Worm (Caenorhabditis elegans) whole organism, L4 larva: ENCODE data around the gene gtf-2F2.
A peak's percentile ranks its signal among the peaks of the same experiment; 100 is the strongest.

ENCODE experiments used
- F44E2.7 ChIP-seq: fragments of 200-800 bp; sonication (Bioruptor generic); IDR thresholded peaks from 2 replicates; pipeline ENCODE4 v2.1.2; 2022; ENCODE audit warnings: missing genetic modification characterization, missing compliant biosample characterization
- F49E8.2 ChIP-seq: sonication (generic microtip); optimal IDR thresholded peaks from 2 replicates; lab custom pipeline; 2016; ENCODE audit warnings: missing compliant biosample characterization, mild to moderate bottlenecking, missing genetic modification characterization, borderline replicate concordance
- R02D3.7 ChIP-seq: fragments of 150-350 bp; sonication (generic microtip); optimal IDR thresholded peaks from 3 replicates; lab custom pipeline; 2014; ENCODE audit warnings: missing biosample characterization, missing genetic modification characterization
- T20F7.1 ChIP-seq: fragments of 200-800 bp; sonication (Bioruptor generic); optimal IDR thresholded peaks from 2 replicates; lab custom pipeline; 2018; ENCODE audit warnings: mild to moderate bottlenecking, missing genetic modification characterization, missing compliant biosample characterization
- T26A8.4 ChIP-seq: fragments of 200-800 bp; sonication (Bioruptor generic); IDR thresholded peaks from 2 replicates; pipeline ENCODE4 v1.3.6; 2022; ENCODE audit warnings: missing genetic modification characterization, missing compliant biosample characterization
- Y105C5A.15 ChIP-seq: fragments of 200-800 bp; sonication (Bioruptor generic); IDR thresholded peaks from 2 replicates; pipeline ENCODE4 v1.3.6; 2022; ENCODE audit warnings: missing genetic modification characterization, missing compliant biosample characterization
- Y48G9A.11 ChIP-seq: fragments of 200-800 bp; sonication (Bioruptor generic); IDR thresholded peaks from 2 replicates; pipeline ENCODE4 v1.3.6; 2022; ENCODE audit warnings: missing genetic modification reagents, missing genetic modification characterization, missing compliant biosample characterization
- Y5F2A.4 ChIP-seq: fragments of 200-800 bp; sonication (Bioruptor generic); optimal IDR thresholded peaks from 2 replicates; lab custom pipeline; 2018; ENCODE audit warnings: mild to moderate bottlenecking, missing genetic modification characterization, missing compliant biosample characterization
- aha-1 ChIP-seq: fragments of 150-350 bp; peaks from one replicate; lab custom pipeline; 2014; ENCODE audit warnings: missing biosample characterization, missing genetic modification characterization
- arid-1 ChIP-seq: fragments of 200-800 bp; sonication (Bioruptor generic); conservative IDR thresholded peaks from 2 replicates; pipeline ENCODE4 v1.3.6; 2022; ENCODE audit warnings: missing genetic modification reagents, missing genetic modification characterization, missing compliant biosample characterization
- ceh-28 ChIP-seq: fragments of 150-350 bp; optimal IDR thresholded peaks from 2 replicates; lab custom pipeline; 2014; ENCODE audit warnings: missing biosample characterization, missing genetic modification reagents, missing genetic modification characterization
- ceh-82 ChIP-seq: sonication (generic microtip); optimal IDR thresholded peaks from 2 replicates; lab custom pipeline; 2017; ENCODE audit warnings: missing biosample characterization, missing genetic modification characterization
- ces-1 ChIP-seq: fragments of 150-350 bp; sonication (generic microtip); optimal IDR thresholded peaks from 4 replicates; lab custom pipeline; 2014; ENCODE audit warnings: missing biosample characterization, missing genetic modification reagents, missing genetic modification characterization
- ctbp-1 ChIP-seq: fragments of 200-800 bp; sonication (Bioruptor generic); IDR thresholded peaks from 2 replicates; pipeline ENCODE4 v1.3.6; 2022; ENCODE audit warnings: missing genetic modification reagents, missing genetic modification characterization, missing compliant biosample characterization
- daf-12 ChIP-seq: fragments of 150-350 bp; optimal IDR thresholded peaks from 2 replicates; lab custom pipeline; 2014; ENCODE audit warnings: missing biosample characterization, missing genetic modification reagents, missing genetic modification characterization
- daf-16 ChIP-seq, 3 experiments: sonication (generic microtip); optimal IDR thresholded peaks; 2 replicates each; lab custom pipeline; 2016 to 2017; ENCODE audit warnings: missing genetic modification characterization in 3 of 3, missing genetic modification reagents in 3 of 3, mild to moderate bottlenecking in 2 of 3, missing compliant biosample characterization in 2 of 3, missing biosample characterization in 1 of 3, moderate library complexity in 1 of 3
- daf-19 ChIP-seq: fragments of 200-800 bp; sonication (Bioruptor generic); conservative IDR thresholded peaks from 2 replicates; pipeline ENCODE4 v1.3.6; 2022; ENCODE audit warnings: missing genetic modification characterization, missing compliant biosample characterization
- dmd-6 ChIP-seq: fragments of 200-800 bp; sonication (Bioruptor generic); IDR thresholded peaks from 2 replicates; pipeline ENCODE4 v1.3.6; 2022; ENCODE audit warnings: missing genetic modification reagents, missing genetic modification characterization, missing compliant biosample characterization
- dmd-9 ChIP-seq: fragments of 200-800 bp; sonication (Bioruptor generic); IDR thresholded peaks from 2 replicates; pipeline ENCODE4 v1.3.6; 2022; ENCODE audit warnings: missing genetic modification reagents, missing genetic modification characterization, missing compliant biosample characterization
- dpl-1 ChIP-seq: fragments of 150-350 bp; optimal IDR thresholded peaks from 2 replicates; lab custom pipeline; 2014; ENCODE audit warnings: missing biosample characterization, missing genetic modification reagents, missing genetic modification characterization
- dve-1 ChIP-seq: sonication (generic microtip); optimal IDR thresholded peaks from 2 replicates; lab custom pipeline; 2017; ENCODE audit warnings: antibody characterized with exemption, mild to moderate bottlenecking, missing genetic modification characterization, missing compliant biosample characterization; ENCODE audit not compliant: insufficient read depth
- egl-43 ChIP-seq: fragments of 200-800 bp; sonication (Bioruptor generic); IDR thresholded peaks from 2 replicates; pipeline ENCODE4 v1.3.6; 2022; ENCODE audit warnings: missing genetic modification reagents, missing genetic modification characterization, missing compliant biosample characterization
- gei-8 ChIP-seq: fragments of 200-800 bp; sonication (Bioruptor generic); optimal IDR thresholded peaks from 2 replicates; lab custom pipeline; 2018; ENCODE audit warnings: mild to moderate bottlenecking, missing genetic modification characterization, missing compliant biosample characterization
- hif-1 ChIP-seq, 2 experiments: sonication (generic microtip); optimal IDR thresholded peaks; 2 replicates each; lab custom pipeline; 2016 to 2017; ENCODE audit warnings: missing compliant biosample characterization in 2 of 2, missing genetic modification characterization in 2 of 2, missing genetic modification reagents in 2 of 2, missing genotype in 2 of 2, mild to moderate bottlenecking in 1 of 2
- hmg-1.1 ChIP-seq: fragments of 200-800 bp; sonication (Bioruptor generic); IDR thresholded peaks from 2 replicates; pipeline ENCODE4 v1.3.6; 2022; ENCODE audit warnings: missing genetic modification reagents, missing genetic modification characterization, missing compliant biosample characterization
- jun-1 ChIP-seq: fragments of 150-350 bp; optimal IDR thresholded peaks from 2 replicates; lab custom pipeline; 2014; ENCODE audit warnings: missing biosample characterization, missing genetic modification reagents, missing genetic modification characterization
- lim-7 ChIP-seq: fragments of 200-800 bp; sonication (Bioruptor generic); IDR thresholded peaks from 2 replicates; pipeline ENCODE4 v1.3.6; 2022; ENCODE audit warnings: missing genetic modification characterization, missing compliant biosample characterization
- lin-1 ChIP-seq: fragments of 200-800 bp; sonication (Bioruptor generic); IDR thresholded peaks from 2 replicates; pipeline ENCODE4 v1.3.6; 2022; ENCODE audit warnings: missing genetic modification reagents, missing genetic modification characterization, missing compliant biosample characterization
- lin-29 ChIP-seq: fragments of 200-800 bp; sonication (Bioruptor generic); IDR thresholded peaks from 2 replicates; pipeline ENCODE4 v1.3.6; 2022; ENCODE audit warnings: missing genetic modification reagents, missing genetic modification characterization, missing compliant biosample characterization
- lin-38 ChIP-seq: fragments of 200-800 bp; sonication (Bioruptor generic); IDR thresholded peaks from 2 replicates; pipeline ENCODE4 v1.3.6; 2022; ENCODE audit warnings: missing genetic modification reagents, missing genetic modification characterization, missing compliant biosample characterization
- lsy-2 ChIP-seq, 2 experiments: fragments of 150-350 bp in 1 of 2; sonication (generic microtip) in 1 of 2; optimal IDR thresholded peaks; 2 replicates each; lab custom pipeline; 2014 to 2017; ENCODE audit warnings: missing biosample characterization in 2 of 2, missing genetic modification characterization in 2 of 2
- madf-9 ChIP-seq: fragments of 200-800 bp; sonication (Bioruptor generic); conservative IDR thresholded peaks from 2 replicates; pipeline ENCODE4 v1.3.6; 2022; ENCODE audit warnings: missing genetic modification reagents, missing genetic modification characterization, missing compliant biosample characterization
- mdl-1 ChIP-seq, 2 experiments: fragments of 150-350 bp in 1 of 2; sonication (generic microtip) in 1 of 2; optimal IDR thresholded peaks; 2 replicates each; lab custom pipeline; 2014 to 2017; ENCODE audit warnings: missing biosample characterization in 2 of 2, missing genetic modification characterization in 2 of 2
- mep-1 ChIP-seq: fragments of 150-350 bp; sonication (generic microtip); optimal IDR thresholded peaks from 3 replicates; lab custom pipeline; 2014; ENCODE audit warnings: missing biosample characterization, missing genetic modification characterization
- nhr-111 ChIP-seq: fragments of 200-800 bp; sonication (Bioruptor generic); optimal IDR thresholded peaks from 2 replicates; lab custom pipeline; 2018; ENCODE audit warnings: mild to moderate bottlenecking, missing genetic modification characterization, missing compliant biosample characterization
- nhr-28 ChIP-seq: fragments of 150-350 bp; optimal IDR thresholded peaks from 2 replicates; lab custom pipeline; 2014; ENCODE audit warnings: missing biosample characterization, missing genetic modification characterization
- nhr-76 ChIP-seq: fragments of 150-350 bp; optimal IDR thresholded peaks from 2 replicates; lab custom pipeline; 2014; ENCODE audit warnings: missing biosample characterization, missing genetic modification characterization
- nhr-77 ChIP-seq: fragments of 150-350 bp; optimal IDR thresholded peaks from 2 replicates; lab custom pipeline; 2014; ENCODE audit warnings: missing biosample characterization, missing genetic modification characterization
- pqm-1 ChIP-seq: sonication (generic microtip); optimal IDR thresholded peaks from 2 replicates; lab custom pipeline; 2017; ENCODE audit warnings: missing biosample characterization, missing genetic modification characterization
- sdz-12 ChIP-seq: fragments of 200-800 bp; sonication (Bioruptor generic); optimal IDR thresholded peaks from 2 replicates; lab custom pipeline; 2018; ENCODE audit warnings: mild to moderate bottlenecking, missing genetic modification characterization, missing compliant biosample characterization
- spr-3 ChIP-seq: fragments of 200-800 bp; sonication (Bioruptor generic); optimal IDR thresholded peaks from 2 replicates; lab custom pipeline; 2018; ENCODE audit warnings: mild to moderate bottlenecking, missing genetic modification characterization, missing compliant biosample characterization
- unc-130 ChIP-seq: sonication (generic microtip); optimal IDR thresholded peaks from 2 replicates; lab custom pipeline; 2016; ENCODE audit warnings: missing genetic modification reagents, missing genetic modification characterization, missing compliant biosample characterization
- zfp-3 ChIP-seq: fragments of 200-800 bp; sonication (Bioruptor generic); conservative IDR thresholded peaks from 2 replicates; pipeline ENCODE4 v1.3.6; 2022; ENCODE audit warnings: missing genetic modification reagents, missing genetic modification characterization, missing compliant biosample characterization
- zip-11 ChIP-seq: fragments of 200-800 bp; sonication (Bioruptor generic); IDR thresholded peaks from 2 replicates; pipeline ENCODE4 v1.3.6; 2022; ENCODE audit warnings: missing genetic modification characterization, missing compliant biosample characterization
- ztf-7 ChIP-seq: fragments of 150-350 bp; optimal IDR thresholded peaks from 2 replicates; lab custom pipeline; 2014; ENCODE audit warnings: missing biosample characterization, missing genetic modification characterization

gtf-2F2 gene

DNA sequence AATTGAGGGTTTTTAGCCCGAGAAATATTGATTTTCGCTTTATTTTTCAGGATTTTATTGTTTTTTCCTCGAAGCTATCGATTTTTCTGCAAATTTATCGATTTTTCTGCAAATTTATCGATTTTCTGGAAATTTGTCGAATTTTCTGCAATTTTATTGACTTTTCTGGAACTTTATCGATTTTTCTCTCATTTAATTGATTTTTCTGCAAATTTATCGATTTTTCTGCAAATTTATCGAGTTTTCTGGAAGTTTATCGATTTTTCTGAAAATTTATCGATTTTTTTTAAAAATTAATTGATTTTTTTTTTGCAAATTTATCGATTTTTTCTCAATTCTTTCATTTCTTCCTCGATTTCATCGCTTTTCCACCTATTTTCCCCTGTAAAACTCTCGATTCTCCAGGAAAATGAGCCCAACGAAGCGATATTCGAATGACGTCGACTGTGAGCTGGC, at the start of gene gtf-2F2:
TSS of gene gtf-2F2 (plus strand) at position 406 of the 456 bp plus-strand sequence.
- TF ChIP-seq ceh-28 (tag; lab: Kevin White, UChicago) (peak; percentile 91), unc-130 (GFP tag; lab: Kevin White, UChicago) (no peak), F49E8.2 (tag; lab: Kevin White, UChicago) (no peak), aha-1 (tag; lab: Kevin White, UChicago) (peak; percentile 79), daf-12 (tag; lab: Kevin White, UChicago) (no peak)

DNA sequence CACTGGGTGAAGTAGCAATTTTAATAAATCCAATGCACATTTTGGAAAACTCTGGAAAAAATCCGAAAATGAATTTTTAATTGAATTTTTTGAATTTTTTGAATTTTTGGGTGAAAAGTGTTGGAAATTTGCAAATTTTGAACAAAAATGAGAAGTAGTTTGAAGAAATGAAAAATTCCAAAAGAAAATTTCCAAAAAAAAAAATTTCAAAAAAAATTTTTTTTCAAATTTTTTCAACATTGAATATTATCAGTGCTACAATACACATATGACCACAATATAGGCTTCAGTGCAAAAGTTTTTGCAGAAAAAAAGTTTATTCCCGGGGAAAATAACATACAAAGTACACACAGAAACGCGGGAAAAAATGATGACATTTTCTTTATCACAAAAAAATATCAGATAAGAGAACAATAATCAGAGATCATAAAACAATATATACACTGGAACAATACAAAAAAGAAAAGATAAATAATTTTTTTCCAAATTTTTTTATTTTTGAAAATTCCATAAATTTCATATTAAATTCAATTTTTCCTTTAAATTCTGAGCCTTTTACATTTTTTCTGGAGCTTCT, 36.4 kb upstream of the gtf-2F2 start, which contains the start of gene hrg-10:
TSS of gene hrg-10 (minus strand) at position 51 of the 577 bp plus-strand sequence.
- TF ChIP-seq Y5F2A.4 (GFP tag; lab: Kevin White, UChicago) (no peak), nhr-28 (tag; lab: Kevin White, UChicago) (peak; percentile 41), R02D3.7 (tag; lab: Kevin White, UChicago) (no peak), nhr-77 (tag; lab: Kevin White, UChicago) (peak; percentile 3), lsy-2 (tag; optimal IDR thresholded peaks at IDR 0.05; lab: Kevin White, UChicago) (no peak), dmd-6 (peak; percentile 44), lim-7 (no peak), pqm-1 (peak; percentile 24), dve-1 (peak; percentile 38), T20F7.1 (no peak), arid-1 (no peak), gei-8 (no peak), mep-1 (peak; percentile 15), daf-16 (GFP tag; optimal IDR thresholded peaks at IDR 0.05; lab: Kevin White, UChicago) (no peak), daf-16 (tag; optimal IDR thresholded peaks at IDR 0.05; lab: Kevin White, UChicago) (peak; percentile 88)

DNA sequence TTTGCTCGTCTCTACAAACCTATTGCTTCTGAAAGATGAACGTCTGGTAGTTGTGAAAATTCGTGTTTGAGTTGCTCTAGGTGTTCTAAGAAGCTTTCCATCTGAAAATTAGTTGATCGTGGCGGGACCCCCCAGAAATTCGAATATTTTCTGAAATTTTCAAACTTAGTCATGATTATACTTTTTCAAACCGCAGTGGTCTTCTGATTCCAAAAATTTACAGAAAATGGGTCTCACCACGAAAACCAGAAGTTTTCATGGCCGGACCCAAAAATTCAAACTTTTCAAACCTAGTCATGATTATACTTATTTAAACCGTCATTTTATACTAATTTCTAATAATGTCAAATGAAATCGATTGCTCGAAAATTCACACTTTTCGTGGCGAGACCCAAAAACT, 33.7 kb upstream of the gtf-2F2 start, which contains the start of gene ztf-20:
TSS of gene ztf-20 (minus strand) at position 101 of the 400 bp plus-strand sequence.
- no peak for TF ChIP-seq sdz-12 (GFP tag; lab: Kevin White, UChicago)
- no peak for TF ChIP-seq T20F7.1
- no peak for TF ChIP-seq ctbp-1 (GFP tag; lab: Robert Waterston, UW)
- no peak for TF ChIP-seq jun-1 (tag; lab: Kevin White, UChicago)
- TF ChIP-seq ceh-82 = no peak
- TF ChIP-seq ceh-28 (tag; lab: Kevin White, UChicago) = no peak
- no peak for TF ChIP-seq zfp-3 (GFP tag; lab: Robert Waterston, UW)
- no peak for TF ChIP-seq hmg-1.1 (GFP tag; lab: Robert Waterston, UW)
- no peak for TF ChIP-seq hif-1 (tag; optimal IDR thresholded peaks at IDR 0.05; lab: Kevin White, UChicago)
- no peak for TF ChIP-seq nhr-76 (tag; lab: Kevin White, UChicago)
- no peak for TF ChIP-seq egl-43 (GFP tag; lab: Robert Waterston, UW)
- no peak for TF ChIP-seq unc-130 (GFP tag; lab: Kevin White, UChicago)
- TF ChIP-seq T26A8.4 (GFP tag; lab: Robert Waterston, UW) = no peak
- no peak for TF ChIP-seq nhr-111

DNA sequence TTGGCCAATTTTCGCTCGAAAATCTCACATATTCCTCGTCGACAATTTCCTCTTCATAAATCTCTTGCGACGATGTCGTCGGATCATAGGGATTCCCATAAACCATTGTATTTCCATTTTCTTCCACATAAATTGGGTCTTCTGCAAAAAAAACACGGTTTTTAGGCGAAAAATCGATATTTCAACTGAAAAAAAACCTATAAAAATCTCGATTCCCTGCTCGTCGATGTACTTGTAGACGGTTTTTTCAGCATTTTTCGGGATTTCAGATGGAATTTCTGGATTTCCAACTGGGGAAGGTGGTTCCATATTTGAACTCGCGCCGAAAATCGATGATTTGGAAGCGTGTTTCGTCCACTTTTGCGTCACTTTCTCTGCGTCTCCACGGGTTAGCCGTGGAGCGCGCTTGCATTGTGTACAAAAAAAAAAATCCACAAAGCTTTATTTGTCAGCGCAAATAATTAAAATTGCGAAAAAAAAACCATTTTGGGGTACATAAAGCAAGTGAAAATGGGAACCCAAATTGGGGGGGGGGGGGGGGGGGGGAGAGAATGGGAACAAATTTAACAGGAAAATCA, 26.2 kb upstream of the gtf-2F2 start, which contains the start of gene Y39B6A.43:
TSS of gene Y39B6A.43 (minus strand) at position 351 of the 578 bp plus-strand sequence.
- TF ChIP-seq ces-1 (GFP tag; lab: Kevin White, UChicago) (peak; percentile 78), lin-1 (GFP tag; lab: Robert Waterston, UW) (peak; percentile 86), dmd-9 (GFP tag; lab: Robert Waterston, UW) (peak; percentile 96), daf-19 (no peak), Y5F2A.4 (GFP tag; lab: Kevin White, UChicago) (peak; percentile 80), dpl-1 (GFP tag; lab: Kevin White, UChicago) (peak; percentile 99), lin-38 (peak; percentile 100), spr-3 (GFP tag; lab: Kevin White, UChicago) (peak; percentile 95), ztf-7 (tag; lab: Kevin White, UChicago) (peak; percentile 73), sdz-12 (GFP tag; lab: Kevin White, UChicago) (no peak), F44E2.7 (GFP tag; lab: Robert Waterston, UW) (peak; percentile 81; the same call in 1 of the 2 replicates), madf-9 (GFP tag; lab: Robert Waterston, UW) (peak; percentile 93), lin-29 (GFP tag; lab: Robert Waterston, UW) (peak; percentile 96), Y105C5A.15 (peak; percentile 69; the same call in 1 of the 2 replicates), zip-11 (GFP tag; lab: Robert Waterston, UW) (no peak), lsy-2 (tag; optimal IDR thresholded peaks at IDR 0.05; lab: Kevin White, UChicago) (peak; percentile 91 to 97), mdl-1 (tag; optimal IDR thresholded peaks at IDR 0.05; lab: Kevin White, UChicago) (peak in 1 of 2 experiments; percentile 58), Y48G9A.11 (GFP tag; lab: Robert Waterston, UW) (peak; percentile 94)
